Fruit fly (Drosophila melanogaster) whole organism, embryonic: ENCODE measurements around the gene morgue.

ENCODE experiments used
- Abd-B ChIP-seq: fragments of 200-800 bp; sonication (Bioruptor generic); optimal IDR thresholded peaks from 2 replicates; lab custom pipeline; 2018; ENCODE audit warnings: missing biosample characterization, mild to moderate bottlenecking, missing genetic modification characterization, moderate library complexity
- BEAF-32 ChIP-seq: fragments of 200-800 bp; sonication (Bioruptor generic); optimal IDR thresholded peaks from 3 replicates; lab custom pipeline; 2017; ENCODE audit warnings: missing biosample characterization, missing genetic modification characterization, mild to moderate bottlenecking, moderate library complexity, missing genetic modification reagents
- Bgb ChIP-seq: fragments of 200-800 bp; sonication (Bioruptor generic); IDR thresholded peaks from 2 replicates; pipeline ENCODE4 v1.3.6; 2022; ENCODE audit warnings: missing biosample characterization, missing genetic modification characterization; ENCODE audit not compliant: partially characterized antibody
- Blimp-1 ChIP-seq: fragments of 200-800 bp; sonication (Bioruptor generic); optimal IDR thresholded peaks from 3 replicates; lab custom pipeline; 2018; ENCODE audit warnings: missing biosample characterization, missing genetic modification characterization, mild to moderate bottlenecking, moderate library complexity, missing genetic modification reagents
- CG10543 ChIP-seq: fragments of 200-800 bp; sonication (Bioruptor generic); optimal IDR thresholded peaks from 3 replicates; lab custom pipeline; 2017; ENCODE audit warnings: missing biosample characterization, mild to moderate bottlenecking, missing genetic modification characterization, moderate library complexity
- CG11085 ChIP-seq: fragments of 200-800 bp; sonication (Bioruptor generic); IDR thresholded peaks from 2 replicates; pipeline ENCODE4 v1.3.6; 2022; ENCODE audit warnings: missing biosample characterization, missing genetic modification characterization
- CG11247 ChIP-seq: fragments of 200-800 bp; sonication (Bioruptor generic); IDR thresholded peaks from 2 replicates; pipeline ENCODE4 v1.3.6; 2022; ENCODE audit warnings: missing biosample characterization, missing genetic modification characterization
- CG15514 ChIP-seq: fragments of 200-800 bp; sonication (Bioruptor generic); optimal IDR thresholded peaks from 3 replicates; lab custom pipeline; 2017; ENCODE audit warnings: missing biosample characterization, missing genetic modification characterization, mild to moderate bottlenecking, moderate library complexity, missing genetic modification reagents
- CG15601 ChIP-seq: fragments of 200-800 bp; sonication (Bioruptor generic); optimal IDR thresholded peaks from 3 replicates; lab custom pipeline; 2019; ENCODE audit warnings: missing biosample characterization, mild to moderate bottlenecking, missing genetic modification characterization, moderate library complexity
- CG4707 ChIP-seq: fragments of 200-800 bp; sonication (Bioruptor generic); optimal IDR thresholded peaks from 2 replicates; lab custom pipeline; 2018; ENCODE audit warnings: missing biosample characterization, mild to moderate bottlenecking, missing genetic modification characterization, moderate library complexity
- CG6175 ChIP-seq: fragments of 200-800 bp; sonication (Bioruptor generic); IDR thresholded peaks from 3 replicates; pipeline ENCODE4 v1.3.6; 2022; ENCODE audit warnings: missing biosample characterization, missing genetic modification characterization
- CG7745 ChIP-seq: fragments of 200-800 bp; sonication (Bioruptor generic); optimal IDR thresholded peaks from 2 replicates; lab custom pipeline; 2018; ENCODE audit warnings: missing biosample characterization, mild to moderate bottlenecking, missing genetic modification characterization, moderate library complexity
- CG8765 ChIP-seq: fragments of 200-800 bp; sonication (Bioruptor generic); IDR thresholded peaks from 2 replicates; pipeline ENCODE4 v1.3.6; 2022; ENCODE audit warnings: missing biosample characterization, missing genetic modification characterization
- D19B ChIP-seq: fragments of 200-800 bp; sonication (Bioruptor generic); optimal IDR thresholded peaks from 2 replicates; lab custom pipeline; 2017; ENCODE audit warnings: missing biosample characterization, mild to moderate bottlenecking, missing genetic modification characterization
- ERR ChIP-seq: fragments of 200-800 bp; sonication (Bioruptor generic); optimal IDR thresholded peaks from 2 replicates; lab custom pipeline; 2016; ENCODE audit warnings: missing biosample characterization, missing genetic modification characterization
- Ets65A ChIP-seq: fragments of 200-800 bp; sonication (Bioruptor generic); peaks from one replicate; lab custom pipeline; 2016; ENCODE audit warnings: missing biosample characterization, missing genetic modification characterization
- HHEX ChIP-seq: fragments of 200-800 bp; sonication (Bioruptor generic); optimal IDR thresholded peaks from 3 replicates; lab custom pipeline; 2017; ENCODE audit warnings: missing biosample characterization, mild to moderate bottlenecking, missing genetic modification characterization, missing genetic modification reagents
- Hr78 ChIP-seq, 2 experiments: fragments of 200-800 bp in 1 of 2; fragments of >200 bp in 1 of 2; sonication (Bioruptor generic) in 1 of 2; optimal IDR thresholded peaks; 2 replicates each; lab custom pipeline; 2017 to 2019; ENCODE audit warnings: missing biosample characterization in 2 of 2, missing genetic modification characterization in 2 of 2, mild to moderate bottlenecking in 1 of 2, moderate library complexity in 1 of 2
- MBD-R2 ChIP-seq: fragments of 200-800 bp; sonication (Bioruptor generic); IDR thresholded peaks from 2 replicates; pipeline ENCODE4 v1.3.6; 2022; ENCODE audit warnings: missing biosample characterization, missing genetic modification characterization
- NK7.1 ChIP-seq: fragments of 200-800 bp; sonication (Bioruptor generic); optimal IDR thresholded peaks from 3 replicates; lab custom pipeline; 2016; ENCODE audit warnings: missing biosample characterization, missing genetic modification characterization
- Nf-YC ChIP-seq: fragments of 200-800 bp; optimal IDR thresholded peaks from 3 replicates; lab custom pipeline; 2019; ENCODE audit warnings: missing biosample characterization, mild to moderate bottlenecking, missing genetic modification characterization, moderate library complexity
- Oli ChIP-seq: fragments of 200-800 bp; sonication (Bioruptor generic); optimal IDR thresholded peaks from 2 replicates; lab custom pipeline; 2018; ENCODE audit warnings: missing biosample characterization, mild to moderate bottlenecking, missing genetic modification characterization, moderate library complexity
- Rx ChIP-seq: fragments of 200-800 bp; sonication (Bioruptor generic); IDR thresholded peaks from 2 replicates; pipeline ENCODE4 v1.3.6; 2022; ENCODE audit warnings: missing biosample characterization, missing genetic modification characterization
- Trl ChIP-seq, 3 experiments: fragments of >200 bp in 2 of 3; fragments of 200-800 bp in 1 of 3; sonication (Bioruptor generic) in 1 of 3; optimal IDR thresholded peaks; 2 replicates in 1 of 3; 3 replicates in 2 of 3; lab custom pipeline; 2016 to 2017; ENCODE audit warnings: missing biosample characterization in 1 of 3, missing genetic modification characterization in 1 of 3
- cg ChIP-seq: fragments of 200-800 bp; sonication (Bioruptor generic); optimal IDR thresholded peaks from 3 replicates; lab custom pipeline; 2019; ENCODE audit warnings: missing biosample characterization, mild to moderate bottlenecking, missing genetic modification characterization, moderate library complexity
- chinmo ChIP-seq: fragments of 200-800 bp; sonication (Bioruptor generic); IDR thresholded peaks from 4 replicates; pipeline ENCODE4 v1.3.6; 2022; ENCODE audit warnings: missing biosample characterization, missing genetic modification characterization; ENCODE audit not compliant: partially characterized antibody
- dpn ChIP-seq, 2 experiments: fragments of 200-800 bp; sonication (Bioruptor generic); optimal IDR thresholded peaks; 3 replicates each; lab custom pipeline; 2016; ENCODE audit warnings: missing biosample characterization in 2 of 2, missing genetic modification characterization in 2 of 2
- esg ChIP-seq: fragments of 200-800 bp; sonication (Bioruptor generic); conservative IDR thresholded peaks from 2 replicates; pipeline ENCODE4 v1.3.6; 2022; ENCODE audit warnings: missing biosample characterization, missing genetic modification characterization
- exex ChIP-seq: fragments of 200-800 bp; sonication (Bioruptor generic); optimal IDR thresholded peaks from 4 replicates; lab custom pipeline; 2018; ENCODE audit warnings: missing biosample characterization, mild to moderate bottlenecking, missing genetic modification characterization, moderate library complexity
- fru ChIP-seq: fragments of >200 bp; optimal IDR thresholded peaks from 2 replicates; lab custom pipeline; 2017
- grn ChIP-seq: fragments of 200-800 bp; sonication (Bioruptor generic); optimal IDR thresholded peaks from 3 replicates; lab custom pipeline; 2017; ENCODE audit warnings: missing biosample characterization, missing genetic modification characterization
- hb ChIP-seq: fragments of 200-800 bp; sonication (Bioruptor generic); IDR thresholded peaks from 3 replicates; pipeline ENCODE4 v1.3.6; 2022; ENCODE audit warnings: missing biosample characterization, missing genetic modification characterization; ENCODE audit not compliant: partially characterized antibody
- hbn ChIP-seq: fragments of 200-800 bp; sonication (Bioruptor generic); IDR thresholded peaks from 2 replicates; pipeline ENCODE4 v1.3.6; 2022; ENCODE audit warnings: missing biosample characterization, missing genetic modification characterization; ENCODE audit not compliant: partially characterized antibody
- kah ChIP-seq: fragments of 200-800 bp; sonication (Bioruptor generic); optimal IDR thresholded peaks from 2 replicates; lab custom pipeline; 2018; ENCODE audit warnings: missing biosample characterization, mild to moderate bottlenecking, missing genetic modification characterization
- maf-S ChIP-seq: fragments of 200-800 bp; sonication (Bioruptor generic); optimal IDR thresholded peaks from 2 replicates; lab custom pipeline; 2016; ENCODE audit warnings: missing biosample characterization, missing genetic modification characterization
- nmo ChIP-seq: fragments of 200-800 bp; sonication (Bioruptor generic); optimal IDR thresholded peaks from 2 replicates; lab custom pipeline; 2018; ENCODE audit warnings: missing biosample characterization, mild to moderate bottlenecking, missing genetic modification characterization, moderate library complexity
- onecut ChIP-seq: fragments of 200-800 bp; sonication (Bioruptor generic); IDR thresholded peaks from 2 replicates; pipeline ENCODE4 v1.3.6; 2022; ENCODE audit warnings: missing biosample characterization, missing genetic modification characterization
- prd ChIP-seq, 3 experiments: fragments of >200 bp in 2 of 3; fragments of 200-800 bp in 1 of 3; sonication (Bioruptor generic) in 1 of 3; optimal IDR thresholded peaks in 2 of 3; IDR thresholded peaks in 1 of 3; 2 replicates in 2 of 3; 3 replicates in 1 of 3; pipeline versions ENCODE4 v1.3.6 to Lab custom; 2017 to 2022; ENCODE audit warnings: missing biosample characterization in 1 of 3, missing genetic modification characterization in 1 of 3
- ranshi ChIP-seq: fragments of 200-800 bp; sonication (Bioruptor generic); IDR thresholded peaks from 2 replicates; pipeline ENCODE4 v1.3.6; 2022; ENCODE audit warnings: missing biosample characterization, missing genetic modification characterization
- repo ChIP-seq: fragments of 200-800 bp; sonication (Bioruptor generic); optimal IDR thresholded peaks from 2 replicates; lab custom pipeline; 2016; ENCODE audit warnings: missing biosample characterization, missing genetic modification characterization
- rib ChIP-seq: fragments of 200-800 bp; sonication (Bioruptor generic); IDR thresholded peaks from 2 replicates; pipeline ENCODE4 v1.3.6; 2022; ENCODE audit warnings: missing biosample characterization, missing genetic modification characterization
- run ChIP-seq: fragments of 200-800 bp; sonication (Bioruptor generic); optimal IDR thresholded peaks from 3 replicates; lab custom pipeline; 2018; ENCODE audit warnings: missing biosample characterization, mild to moderate bottlenecking, missing genetic modification characterization
- sd ChIP-seq: fragments of 200-800 bp; sonication (Bioruptor generic); optimal IDR thresholded peaks from 3 replicates; lab custom pipeline; 2018; ENCODE audit warnings: missing biosample characterization, mild to moderate bottlenecking, missing genetic modification characterization, moderate library complexity
- so ChIP-seq: fragments of 200-800 bp; sonication (Bioruptor generic); IDR thresholded peaks from 3 replicates; pipeline ENCODE4 v1.3.6; 2022; ENCODE audit warnings: missing biosample characterization, missing genetic modification characterization
- tgo ChIP-seq: fragments of 200-800 bp; sonication (Bioruptor generic); IDR thresholded peaks from 3 replicates; pipeline ENCODE4 v1.3.6; 2022; ENCODE audit warnings: missing biosample characterization, missing genetic modification characterization
- twi ChIP-seq: fragments of 200-800 bp; optimal IDR thresholded peaks from 2 replicates; lab custom pipeline; 2019; ENCODE audit warnings: missing biosample characterization, mild to moderate bottlenecking, missing genetic modification characterization, moderate library complexity
- vvl ChIP-seq: fragments of 200-800 bp; sonication (Bioruptor generic); IDR thresholded peaks from 2 replicates; pipeline ENCODE4 v1.3.6; 2022; ENCODE audit warnings: missing biosample characterization, missing genetic modification characterization
- zfh1 ChIP-seq: fragments of 200-800 bp; sonication (Bioruptor generic); IDR thresholded peaks from 3 replicates; pipeline ENCODE4 v1.3.6; 2022; ENCODE audit warnings: missing biosample characterization, missing genetic modification characterization

morgue gene

DNA sequence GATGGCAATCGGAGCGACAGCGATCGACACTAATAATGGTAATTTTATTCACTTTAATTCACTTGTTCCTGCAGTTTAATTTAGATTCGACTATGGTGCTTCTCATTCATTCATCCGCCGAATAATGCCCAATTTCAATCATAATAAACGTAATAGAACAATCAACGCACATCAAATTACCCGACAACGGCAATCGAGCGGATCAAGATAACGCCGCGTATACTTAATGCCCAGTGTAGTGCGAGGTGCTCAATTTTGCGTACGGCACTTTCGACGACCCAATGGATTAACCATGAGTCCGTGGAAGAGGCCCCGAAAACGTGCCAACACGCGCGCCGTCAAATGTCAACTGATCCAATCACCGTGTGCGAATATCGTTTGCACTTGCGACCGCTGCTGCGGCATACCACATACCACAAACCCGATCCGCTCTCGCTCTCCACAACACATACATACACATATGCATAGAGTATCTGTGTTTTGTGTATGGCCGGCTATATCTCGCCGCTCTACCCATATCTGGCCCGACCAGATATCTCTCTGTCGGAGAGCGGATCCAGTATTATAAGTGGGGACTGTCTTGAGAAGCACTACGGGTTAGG is 32.3 kb upstream of the morgue start, which contains the start of gene ine:
Gene ine, minus strand, starts transcription at position 351 of the 602 bp plus-strand sequence.
- TF ChIP-seq CG6175 (GFP tag; lab: Robert Waterston, UW) (peak; percentile 95), CG15514 (GFP tag; lab: Kevin White, UChicago) (no peak), rib (GFP tag; lab: Robert Waterston, UW) (peak; percentile 54; the same call in 1 of the 2 replicates), maf-S (GFP tag; lab: Kevin White, UChicago) (no peak), CG15601 (tag; lab: Kevin White, UChicago) (no peak), BEAF-32 (no peak), kah (GFP tag; lab: Kevin White, UChicago) (no peak), Hr78 (GFP tag; optimal IDR thresholded peaks at IDR 0.05; lab: Kevin White, UChicago) (peak in 1 of 2 experiments; percentile 4), sd (tag; lab: Kevin White, UChicago) (peak; percentile 77), Oli (tag; lab: Kevin White, UChicago) (no peak), prd (optimal IDR thresholded peaks at IDR 0.05; lab: Kevin White, UChicago) (no peak), prd (GFP tag; IDR thresholded peaks at IDR 0.05; lab: Robert Waterston, UW) (no peak), hb (no peak), esg (GFP tag; lab: Robert Waterston, UW) (no peak), ranshi (0 out of 2 replicates have a peak, but pooled peaks have one; percentile 33), Ets65A (GFP tag; lab: Kevin White, UChicago) (peak; percentile 35), dpn (GFP tag; optimal IDR thresholded peaks at IDR 0.05; lab: Kevin White, UChicago) (no peak), Rx (GFP tag; lab: Robert Waterston, UW) (no peak), CG4707 (no peak), CG10543 (GFP tag; lab: Kevin White, UChicago) (no peak), exex (tag; lab: Kevin White, UChicago) (peak; percentile 71), vvl (GFP tag; lab: Robert Waterston, UW) (peak; percentile 35; the same call in 1 of the 2 replicates), nmo (no peak), zfh1 (0 out of 3 replicates have a peak, but pooled peaks have one; percentile 17), onecut (GFP tag; lab: Robert Waterston, UW) (no peak), D19B (GFP tag; lab: Kevin White, UChicago) (peak; percentile 28), Nf-YC (tag; lab: Kevin White, UChicago) (no peak), repo (GFP tag; lab: Kevin White, UChicago) (no peak), HHEX (GFP tag; lab: Kevin White, UChicago) (no peak), hbn (GFP tag; lab: Robert Waterston, UW) (no peak), grn (peak; percentile 81), CG7745 (tag; lab: Kevin White, UChicago) (no peak), Trl (optimal IDR thresholded peaks at IDR 0.05; lab: Kevin White, UChicago) (peak; percentile 32 to 50), Trl (GFP tag; optimal IDR thresholded peaks at IDR 0.05; lab: Kevin White, UChicago) (no peak), CG11085 (no peak), twi (tag; lab: Kevin White, UChicago) (no peak), run (tag; lab: Kevin White, UChicago) (no peak), tgo (GFP tag; lab: Robert Waterston, UW) (no peak), fru (lab: Kevin White, UChicago) (no peak), Bgb (GFP tag; lab: Robert Waterston, UW) (0 out of 2 replicates have a peak, but pooled peaks have one; percentile 28), chinmo (0 out of 4 replicates have a peak, but pooled peaks have one; percentile 62), CG8765 (GFP tag; lab: Robert Waterston, UW) (no peak), NK7.1 (GFP tag; lab: Kevin White, UChicago) (no peak), MBD-R2 (GFP tag; lab: Robert Waterston, UW) (0 out of 2 replicates have a peak, but pooled peaks have one; percentile 6), cg (GFP tag; lab: Kevin White, UChicago) (peak; percentile 50), CG11247 (GFP tag; lab: Robert Waterston, UW) (no peak), ERR (GFP tag; lab: Kevin White, UChicago) (no peak), so (GFP tag; lab: Robert Waterston, UW) (0 out of 3 replicates have a peak, but pooled peaks have one; percentile 23), Abd-B (GFP tag; lab: Kevin White, UChicago) (no peak), Blimp-1 (GFP tag; lab: Kevin White, UChicago) (no peak)
